Worm (Caenorhabditis elegans): Measurements from ENCODE around the gene C52B9.10.

DNA sequence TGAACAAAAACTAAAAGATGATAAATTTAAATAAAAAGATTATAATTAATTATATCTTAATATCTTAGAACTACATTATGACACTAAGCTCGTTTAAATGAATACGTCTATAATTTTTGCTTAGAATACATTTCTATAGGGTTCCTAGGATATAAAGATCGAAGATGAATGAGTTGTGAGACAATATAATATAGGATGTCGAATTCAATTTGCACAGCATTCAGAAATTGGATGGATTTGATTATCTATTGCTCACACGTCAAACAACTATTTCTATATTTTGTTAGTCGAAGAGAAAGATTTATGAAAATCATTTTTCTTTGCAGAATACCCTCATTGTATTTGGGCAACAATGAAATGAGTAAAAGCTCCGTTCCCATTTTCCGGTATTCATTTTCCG, 34.7 kb upstream of the C52B9.10 start:
- TF ChIP-seq tab-1 (GFP tag; IDR thresholded peaks at IDR 0.05) (no peak), flt-1 (GFP tag; IDR thresholded peaks at IDR 0.05) (no peak), ref-1 (GFP tag; conservative IDR thresholded peaks at IDR 0.05) (no peak), ztf-29 (GFP tag; IDR thresholded peaks at IDR 0.05) (no peak), ztf-23 (GFP tag; IDR thresholded peaks at IDR 0.05) (no peak), med-1 (GFP tag; optimal IDR thresholded peaks at IDR 0.05; ENCODE audit: insufficient read depth) (no peak), klf-2 (GFP tag; conservative IDR thresholded peaks at IDR 0.05) (no peak), T22C8.4 (GFP tag; IDR thresholded peaks at IDR 0.05) (no peak), cog-1 (tag; optimal IDR thresholded peaks at IDR 0.05) (no peak)
